Worm (Caenorhabditis elegans): ENCODE measurements around the gene nca-2.

ce11 chrIII:4944213-4944612 is 21.2 kb upstream of the nca-2 start, which contains the start of gene ntl-9:
- TF ChIP-seq gei-17 (GFP tag; optimal IDR thresholded peaks at IDR 0.05): no peak
- TF ChIP-seq sptf-2 (GFP tag; optimal IDR thresholded peaks at IDR 0.05): no peak
- TF ChIP-seq ztf-6 (GFP tag; IDR thresholded peaks at IDR 0.05): no peak
- no peak for TF ChIP-seq pha-4 (tag; optimal IDR thresholded peaks at IDR 0.05)
- no peak for TF ChIP-seq dox-1 (GFP tag; IDR thresholded peaks at IDR 0.05)
- no peak for TF ChIP-seq unc-62 (GFP tag; optimal IDR thresholded peaks at IDR 0.05)
- no peak for TF ChIP-seq F23B12.7 (tag; optimal IDR thresholded peaks at IDR 0.05; ENCODE audit: insufficient read depth)
- TF ChIP-seq lin-35 (GFP tag; optimal IDR thresholded peaks at IDR 0.05): no peak
- TF ChIP-seq ztf-25 (GFP tag; IDR thresholded peaks at IDR 0.05): no peak
- TF ChIP-seq Y53G8AR.9 (GFP tag; conservative IDR thresholded peaks at IDR 0.05): no peak
- no peak for TF ChIP-seq nhr-120 (GFP tag; IDR thresholded peaks at IDR 0.05)
- no peak for TF ChIP-seq snpc-4 (GFP tag; optimal IDR thresholded peaks at IDR 0.05)
- no peak for TF ChIP-seq snpc-4 (tag; optimal IDR thresholded peaks at IDR 0.05)
- no peak for TF ChIP-seq xnd-1 (tag; optimal IDR thresholded peaks at IDR 0.05)
- no peak for TF ChIP-seq rpc-1 (optimal IDR thresholded peaks at IDR 0.05)
- TF ChIP-seq rpc-1 (tag; optimal IDR thresholded peaks at IDR 0.05): no peak
